Worm (Caenorhabditis elegans) whole organism, young adult: Measurements from ENCODE around the gene cul-5.
A peak's percentile ranks its signal among the peaks of the same experiment; 100 is the strongest.

ENCODE experiments used
- B0035.1 ChIP-seq: sonication (generic microtip); optimal IDR thresholded peaks from 2 replicates; lab custom pipeline; 2016; ENCODE audit warnings: missing genetic modification characterization, mild to moderate bottlenecking, missing compliant biosample characterization, missing genotype, missing genetic modification reagents
- B0336.3 ChIP-seq: fragments of 200-800 bp; sonication (Bioruptor generic); IDR thresholded peaks from 2 replicates; pipeline ENCODE4 v1.3.6; 2022; ENCODE audit warnings: missing genetic modification characterization, missing compliant biosample characterization
- D2030.7 ChIP-seq: fragments of 200-800 bp; sonication (Bioruptor generic); IDR thresholded peaks from 2 replicates; pipeline ENCODE4 v1.3.6; 2022; ENCODE audit warnings: missing genetic modification reagents, missing genetic modification characterization, missing compliant biosample characterization
- Y79H2A.3 ChIP-seq: fragments of 200-800 bp; sonication (Bioruptor generic); conservative IDR thresholded peaks from 2 replicates; pipeline ENCODE4 v1.3.6; 2022; ENCODE audit warnings: missing genetic modification reagents, missing genetic modification characterization, missing compliant biosample characterization
- atf-7 ChIP-seq: sonication (generic microtip); optimal IDR thresholded peaks from 2 replicates; lab custom pipeline; 2017; ENCODE audit warnings: mild to moderate bottlenecking, missing genetic modification characterization, missing compliant biosample characterization
- attf-6 ChIP-seq: fragments of 200-800 bp; sonication (Bioruptor generic); IDR thresholded peaks from 2 replicates; pipeline ENCODE4 v1.3.6; 2022; ENCODE audit warnings: missing genetic modification reagents, missing genetic modification characterization, missing compliant biosample characterization
- bed-2 ChIP-seq: fragments of 200-800 bp; sonication (Bioruptor generic); IDR thresholded peaks from 2 replicates; pipeline ENCODE4 v1.3.6; 2022; ENCODE audit warnings: missing genetic modification reagents, missing genetic modification characterization, missing compliant biosample characterization
- cebp-1 ChIP-seq, 2 experiments: fragments of 200-800 bp in 1 of 2; sonication (Bioruptor generic) in 1 of 2; sonication (generic microtip) in 1 of 2; IDR thresholded peaks in 1 of 2; optimal IDR thresholded peaks in 1 of 2; 2 replicates each; pipeline versions ENCODE4 v1.3.6 to Lab custom; 2017 to 2022; ENCODE audit warnings: missing compliant biosample characterization in 2 of 2, missing genetic modification characterization in 2 of 2, mild to moderate bottlenecking in 1 of 2, missing genetic modification reagents in 1 of 2, moderate library complexity in 1 of 2
- cebp-2 ChIP-seq: fragments of 200-800 bp; sonication (Bioruptor generic); IDR thresholded peaks from 2 replicates; pipeline ENCODE4 v1.3.6; 2022; ENCODE audit warnings: missing genetic modification characterization, missing compliant biosample characterization
- ceh-100 ChIP-seq: fragments of 200-800 bp; sonication (Bioruptor generic); IDR thresholded peaks from 2 replicates; pipeline ENCODE4 v1.3.6; 2022; ENCODE audit warnings: missing genetic modification reagents, missing genetic modification characterization, missing compliant biosample characterization
- ceh-40 ChIP-seq: fragments of 200-800 bp; sonication (Bioruptor generic); IDR thresholded peaks from 2 replicates; pipeline ENCODE4 v1.3.6; 2022; ENCODE audit warnings: missing genetic modification characterization, missing compliant biosample characterization
- ekl-4 ChIP-seq: fragments of 200-800 bp; sonication (Bioruptor generic); IDR thresholded peaks from 2 replicates; pipeline ENCODE4 v1.3.6; 2022; ENCODE audit warnings: missing genetic modification reagents, missing genetic modification characterization, missing compliant biosample characterization
- ets-4 ChIP-seq: fragments of 200-800 bp; sonication (Bioruptor generic); optimal IDR thresholded peaks from 2 replicates; lab custom pipeline; 2018; ENCODE audit warnings: mild to moderate bottlenecking, missing genetic modification characterization, missing compliant biosample characterization
- hlh-12 ChIP-seq: sonication (generic microtip); optimal IDR thresholded peaks from 2 replicates; lab custom pipeline; 2016; ENCODE audit warnings: missing genetic modification characterization, missing compliant biosample characterization
- hrde-1 ChIP-seq: sonication (generic microtip); optimal IDR thresholded peaks from 2 replicates; lab custom pipeline; 2016; ENCODE audit warnings: missing genetic modification characterization, mild to moderate bottlenecking, missing compliant biosample characterization, moderate library complexity, missing genotype, missing genetic modification reagents, borderline replicate concordance
- hsf-1 ChIP-seq: fragments of 200-800 bp; sonication (Bioruptor generic); IDR thresholded peaks from 2 replicates; pipeline ENCODE4 v1.3.6; 2022; ENCODE audit warnings: missing genetic modification reagents, missing genetic modification characterization, missing compliant biosample characterization
- let-607 ChIP-seq, 2 experiments: fragments of 200-800 bp in 1 of 2; sonication (Bioruptor generic) in 1 of 2; sonication (generic microtip) in 1 of 2; optimal IDR thresholded peaks; 2 replicates each; lab custom pipeline; 2016 to 2018; ENCODE audit warnings: mild to moderate bottlenecking in 2 of 2, missing compliant biosample characterization in 2 of 2, missing genetic modification characterization in 2 of 2, moderate library complexity in 2 of 2, missing genotype in 1 of 2
- lin-35 ChIP-seq, 3 experiments: fragments of 150-350 bp in 2 of 3; sonication (generic microtip) in 1 of 3; optimal IDR thresholded peaks; 2 replicates each; lab custom pipeline; 2014 to 2018; ENCODE audit warnings: missing biosample characterization in 3 of 3, missing genetic modification characterization in 3 of 3, missing genetic modification reagents in 3 of 3
- lin-40 ChIP-seq: sonication (generic microtip); optimal IDR thresholded peaks from 2 replicates; lab custom pipeline; 2016; ENCODE audit warnings: missing genetic modification characterization, mild to moderate bottlenecking, missing compliant biosample characterization, missing genotype, missing genetic modification reagents
- madf-10 ChIP-seq: sonication (generic microtip); optimal IDR thresholded peaks from 2 replicates; lab custom pipeline; 2016; ENCODE audit warnings: mild to moderate bottlenecking, missing genetic modification characterization, missing compliant biosample characterization
- madf-3 ChIP-seq: fragments of 200-800 bp; sonication (Bioruptor generic); IDR thresholded peaks from 2 replicates; pipeline ENCODE4 v1.3.6; 2022; ENCODE audit warnings: missing genetic modification reagents, missing genetic modification characterization, missing compliant biosample characterization
- madf-8 ChIP-seq: fragments of 200-800 bp; sonication (Bioruptor generic); conservative IDR thresholded peaks from 2 replicates; pipeline ENCODE4 v1.3.6; 2022; ENCODE audit warnings: missing genetic modification reagents, missing genetic modification characterization, missing compliant biosample characterization
- mcd-1 ChIP-seq: fragments of 200-800 bp; sonication (Bioruptor generic); IDR thresholded peaks from 2 replicates; pipeline ENCODE4 v1.3.6; 2022; ENCODE audit warnings: missing genetic modification reagents, missing genetic modification characterization, missing compliant biosample characterization
- nfya-1 ChIP-seq: sonication (generic microtip); optimal IDR thresholded peaks from 2 replicates; lab custom pipeline; 2017; ENCODE audit warnings: antibody characterized with exemption, missing compliant biosample characterization, missing genetic modification characterization, borderline replicate concordance; ENCODE audit not compliant: insufficient read depth
- nfyb-1 ChIP-seq: fragments of 200-800 bp; sonication (Bioruptor generic); IDR thresholded peaks from 2 replicates; pipeline ENCODE4 v1.3.6; 2022; ENCODE audit warnings: missing genetic modification reagents, missing genetic modification characterization, missing compliant biosample characterization
- nhr-80 ChIP-seq: sonication (generic microtip); optimal IDR thresholded peaks from 2 replicates; lab custom pipeline; 2016; ENCODE audit warnings: missing genetic modification characterization, missing compliant biosample characterization
- nhr-90 ChIP-seq: sonication (generic microtip); optimal IDR thresholded peaks from 2 replicates; lab custom pipeline; 2016; ENCODE audit warnings: missing genotype, mild to moderate bottlenecking, missing genetic modification characterization, missing compliant biosample characterization
- pha-4 ChIP-seq: fragments of 150-350 bp; sonication (generic microtip); optimal IDR thresholded peaks from 2 replicates; lab custom pipeline; 2014; ENCODE audit warnings: missing biosample characterization, missing genetic modification reagents, missing genetic modification characterization
- rcor-1 ChIP-seq: fragments of 200-800 bp; sonication (Bioruptor generic); IDR thresholded peaks from 2 replicates; pipeline ENCODE4 v1.3.6; 2022; ENCODE audit warnings: missing genetic modification reagents, missing genetic modification characterization, missing compliant biosample characterization
- repo-1 ChIP-seq: sonication (generic microtip); optimal IDR thresholded peaks from 2 replicates; lab custom pipeline; 2017; ENCODE audit warnings: mild to moderate bottlenecking, missing genetic modification characterization, missing compliant biosample characterization
- snpc-3.4 ChIP-seq: sonication (generic microtip); optimal IDR thresholded peaks from 2 replicates; lab custom pipeline; 2017; ENCODE audit warnings: missing genetic modification characterization, mild to moderate bottlenecking, missing compliant biosample characterization, antibody characterized with exemption, moderate library complexity, missing genotype, missing genetic modification reagents
- tbp1 ChIP-seq: fragments of 200-800 bp; sonication (Bioruptor generic); optimal IDR thresholded peaks from 2 replicates; lab custom pipeline; 2018; ENCODE audit warnings: mild to moderate bottlenecking, missing genetic modification characterization, missing compliant biosample characterization
- unc-62 ChIP-seq: fragments of 150-350 bp; optimal IDR thresholded peaks from 2 replicates; lab custom pipeline; 2014; ENCODE audit warnings: missing biosample characterization, missing genetic modification reagents, missing genetic modification characterization
- ztf-28 ChIP-seq: fragments of 200-800 bp; sonication (Bioruptor generic); IDR thresholded peaks from 2 replicates; pipeline ENCODE4 v1.3.6; 2022; ENCODE audit warnings: missing genetic modification reagents, missing genetic modification characterization, missing compliant biosample characterization

Gene cul-5

ce11 chrV:10158528-10158927 is 20.8 kb upstream of the cul-5 start, which contains the start of gene srsx-30:
TSS of gene srsx-30 (plus strand) at chrV:10158828.
- TF ChIP-seq nfya-1 (tag; lab: Kevin White, UChicago) (no peak), attf-6 (no peak), snpc-3.4 (no peak), cebp-2 (GFP tag; lab: Robert Waterston, UW) (no peak), tbp1 (no peak), bed-2 (no peak), lin-35 (GFP tag; optimal IDR thresholded peaks at IDR 0.05; lab: Kevin White, UChicago) (no peak), ztf-28 (GFP tag; lab: Robert Waterston, UW) (no peak), hrde-1 (tag; lab: Kevin White, UChicago) (no peak), madf-8 (GFP tag; lab: Robert Waterston, UW) (no peak), D2030.7 (no peak), ekl-4 (no peak), lin-40 (tag; lab: Kevin White, UChicago) (no peak), madf-10 (no peak)

- TF ChIP-seq hsf-1 (no peak), nhr-80 (peak; percentile 56), rcor-1 (GFP tag; lab: Robert Waterston, UW) (no peak), lin-35 (GFP tag; optimal IDR thresholded peaks at IDR 0.05; lab: Kevin White, UChicago) (no peak), B0035.1 (tag; lab: Kevin White, UChicago) (no peak), pha-4 (tag; lab: Kevin White, UChicago) (no peak), D2030.7 (no peak)
Observed at ce11 chrV:10159972-10160371, 19.4 kb upstream of the cul-5 start.

- peak; percentile 54 for TF ChIP-seq atf-7 (tag; lab: Kevin White, UChicago)
- 0 out of 2 replicates have a peak, but pooled peaks have one; percentile 25 for TF ChIP-seq nfyb-1 (GFP tag; lab: Robert Waterston, UW)
- peak; percentile 26 for TF ChIP-seq nhr-90
- no peak for TF ChIP-seq madf-3 (GFP tag; lab: Robert Waterston, UW)
- no peak for TF ChIP-seq hlh-12 (tag; lab: Kevin White, UChicago)
- TF ChIP-seq ets-4 (GFP tag; lab: Kevin White, UChicago), result peak; percentile 47
- TF ChIP-seq let-607 (tag; optimal IDR thresholded peaks at IDR 0.05; lab: Kevin White, UChicago), result peak; percentile 71 to 80
- TF ChIP-seq nhr-80, result peak; percentile 92
- peak; percentile 5 for TF ChIP-seq unc-62
Observed at ce11 chrV:10160954-10161353, 18.4 kb upstream of the cul-5 start, which contains the start of gene C51E3.10. TSS of gene C51E3.10 (minus strand) at chrV:10161134.

- TF ChIP-seq mcd-1 (GFP tag; lab: Robert Waterston, UW) (no peak), ceh-40 (GFP tag; lab: Robert Waterston, UW) (no peak), lin-40 (tag; lab: Kevin White, UChicago) (no peak), Y79H2A.3 (GFP tag; lab: Robert Waterston, UW) (no peak), repo-1 (no peak)
Observed at ce11 chrV:10166368-10166767, 13.0 kb upstream of the cul-5 start, which contains the start of gene C51E3.6. TSS of gene C51E3.6 (minus strand) at chrV:10166468.

- TF ChIP-seq B0336.3 (no peak), cebp-2 (GFP tag; lab: Robert Waterston, UW) (no peak), ceh-100 (GFP tag; lab: Robert Waterston, UW) (no peak), lin-35 (GFP tag; optimal IDR thresholded peaks at IDR 0.05; lab: Kevin White, UChicago) (peak in 1 of 3 experiments; percentile 18), lin-40 (tag; lab: Kevin White, UChicago) (peak; percentile 5), cebp-1 (GFP tag; IDR thresholded peaks at IDR 0.05; lab: Robert Waterston, UW) (no peak), cebp-1 (tag; optimal IDR thresholded peaks at IDR 0.05; lab: Kevin White, UChicago) (peak; percentile 1)
Observed at ce11 chrV:10168870-10169269, 10.5 kb upstream of the cul-5 start.
